Worm (Caenorhabditis elegans) whole organism, L2 larva: ENCODE data around the gene Y39H10B.3.

Experiments used
- R02D3.7 ChIP-seq: fragments of 150-350 bp; optimal IDR thresholded peaks from 2 replicates; lab custom pipeline; 2014; ENCODE audit warnings: missing biosample characterization, missing genetic modification characterization
- Y55F3AM.14 ChIP-seq: fragments of 200-800 bp; sonication (Bioruptor generic); optimal IDR thresholded peaks from 2 replicates; lab custom pipeline; 2018; ENCODE audit warnings: mild to moderate bottlenecking, missing genetic modification characterization, missing compliant biosample characterization
- elt-3 ChIP-seq: sonication (generic microtip); optimal IDR thresholded peaks from 2 replicates; lab custom pipeline; 2017; ENCODE audit warnings: missing biosample characterization, missing genetic modification characterization
- nhr-25 ChIP-seq: fragments of 150-350 bp; sonication (generic microtip); optimal IDR thresholded peaks from 3 replicates; lab custom pipeline; 2014; ENCODE audit warnings: missing biosample characterization, missing genetic modification characterization
- nhr-77 ChIP-seq: fragments of 150-350 bp; optimal IDR thresholded peaks from 2 replicates; lab custom pipeline; 2014; ENCODE audit warnings: missing biosample characterization, missing genetic modification characterization
- snpc-4 ChIP-seq: fragments of 150-350 bp; optimal IDR thresholded peaks from 2 replicates; lab custom pipeline; 2014; ENCODE audit warnings: missing biosample characterization, missing genetic modification characterization

ce11 chrV:3626944-3627343 lies 43.7 kb upstream of the Y39H10B.3 start, which contains the start of gene F59B1.4:
- TF ChIP-seq nhr-25 (tag; lab: Kevin White, UChicago) = no peak
- no peak for TF ChIP-seq Y55F3AM.14 (GFP tag; lab: Kevin White, UChicago)
- no peak for TF ChIP-seq R02D3.7 (tag; lab: Kevin White, UChicago)
- TF ChIP-seq nhr-77 (tag; lab: Kevin White, UChicago) = no peak
- TF ChIP-seq snpc-4 = no peak
- TF ChIP-seq elt-3 (tag; lab: Kevin White, UChicago) = no peak
